Fruit fly (Drosophila melanogaster) whole organism: ENCODE results near the gene Seipin.

Experiments
- EcR ChIP-seq, 2 experiments: fragments of >200 bp; optimal IDR thresholded peaks; 2 replicates each; lab custom pipeline; 2017; ENCODE audit warnings: missing biosample characterization in 2 of 2, missing genetic modification characterization in 2 of 2, missing genetic modification reagents in 2 of 2
- pan ChIP-seq: fragments of >200 bp; optimal IDR thresholded peaks from 2 replicates; lab custom pipeline; 2017

DNA sequence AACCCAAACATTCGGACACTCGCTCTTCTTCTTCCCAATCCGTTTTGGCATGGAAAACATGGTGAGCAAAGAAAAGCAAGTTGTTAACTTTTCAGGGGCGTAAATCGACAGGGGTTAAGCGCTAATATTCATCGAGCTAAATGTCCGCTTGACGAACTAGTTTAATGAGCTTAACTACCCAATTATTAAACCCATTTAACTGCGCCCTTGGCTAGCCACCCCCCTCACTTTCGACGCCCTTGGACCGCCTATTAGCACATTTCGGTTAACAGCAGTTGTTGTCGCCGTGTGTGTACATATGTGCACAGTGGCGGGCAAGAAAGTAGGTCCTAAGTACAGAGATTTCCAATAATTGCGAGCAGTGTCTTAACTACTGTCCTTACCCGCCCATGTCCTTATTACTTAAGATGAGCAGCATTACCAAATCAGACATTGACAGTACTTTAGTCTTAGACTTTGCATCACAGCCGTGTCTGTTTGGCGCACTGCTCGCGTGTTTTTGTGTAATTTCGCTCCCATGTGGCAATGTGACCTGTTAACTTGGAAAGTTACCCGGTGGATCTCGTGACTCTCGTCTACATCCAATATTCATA is 30.1 kb upstream of the Seipin start:
- TF ChIP-seq pan = no peak
- TF ChIP-seq EcR (GFP tag; optimal IDR thresholded peaks at IDR 0.05; lab: Kevin White, UChicago) = no peak
